Worm (Caenorhabditis elegans) whole organism, early embryonic: ENCODE measurements around the gene T28C6.11.

ENCODE experiments used
- B0310.2 ChIP-seq: sonication (generic microtip); optimal IDR thresholded peaks from 2 replicates; lab custom pipeline; 2016; ENCODE audit warnings: mild to moderate bottlenecking, missing genetic modification characterization, missing compliant biosample characterization
- F13C5.2 ChIP-seq: sonication (generic microtip); optimal IDR thresholded peaks from 2 replicates; lab custom pipeline; 2017; ENCODE audit warnings: mild to moderate bottlenecking, missing genetic modification characterization, inconsistent platforms, missing compliant biosample characterization
- aly-1 ChIP-seq: sonication (generic microtip); optimal IDR thresholded peaks from 2 replicates; lab custom pipeline; 2016; ENCODE audit warnings: missing genetic modification characterization, missing compliant biosample characterization
- ama-1 ChIP-seq: fragments of 150-350 bp; optimal IDR thresholded peaks from 2 replicates; lab custom pipeline; 2014
- ceh-13 ChIP-seq: fragments of 200-800 bp; sonication (Bioruptor generic); optimal IDR thresholded peaks from 2 replicates; lab custom pipeline; 2018; ENCODE audit warnings: mild to moderate bottlenecking, missing genetic modification characterization, missing compliant biosample characterization
- ceh-36 ChIP-seq: sonication (generic microtip); optimal IDR thresholded peaks from 2 replicates; lab custom pipeline; 2016; ENCODE audit warnings: missing genetic modification characterization, inconsistent platforms, missing compliant biosample characterization
- ets-7 ChIP-seq: sonication (generic microtip); optimal IDR thresholded peaks from 2 replicates; lab custom pipeline; 2016; ENCODE audit warnings: missing genotype, missing genetic modification characterization, missing compliant biosample characterization
- flt-1 ChIP-seq: fragments of 200-800 bp; sonication (Bioruptor generic); IDR thresholded peaks from 2 replicates; pipeline ENCODE4 v1.3.6; 2022; ENCODE audit warnings: missing genetic modification characterization, missing compliant biosample characterization
- hmbx-1 ChIP-seq: sonication (generic microtip); optimal IDR thresholded peaks from 2 replicates; lab custom pipeline; 2016; ENCODE audit warnings: mild to moderate bottlenecking, missing genetic modification characterization, missing compliant biosample characterization
- hmg-4 ChIP-seq: fragments of 200-800 bp; sonication (Bioruptor generic); optimal IDR thresholded peaks from 2 replicates; lab custom pipeline; 2018; ENCODE audit warnings: mild to moderate bottlenecking, missing genetic modification characterization, missing compliant biosample characterization
- hnd-1 ChIP-seq: sonication (generic microtip); optimal IDR thresholded peaks from 2 replicates; lab custom pipeline; 2016; ENCODE audit warnings: missing genetic modification characterization, missing compliant biosample characterization
- pes-1 ChIP-seq: fragments of 200-800 bp; sonication (Bioruptor generic); IDR thresholded peaks from 2 replicates; pipeline ENCODE4 v1.3.6; 2022; ENCODE audit warnings: missing genetic modification reagents, missing genetic modification characterization, missing compliant biosample characterization
- scrt-1 ChIP-seq: fragments of 200-800 bp; sonication (Bioruptor generic); IDR thresholded peaks from 2 replicates; pipeline ENCODE4 v1.3.6; 2022; ENCODE audit warnings: missing genetic modification characterization, missing compliant biosample characterization
- sea-1 ChIP-seq: fragments of 200-800 bp; sonication (Bioruptor generic); conservative IDR thresholded peaks from 2 replicates; pipeline ENCODE4 v1.3.6; 2022; ENCODE audit warnings: missing genetic modification characterization, missing compliant biosample characterization
- tbx-11 ChIP-seq: fragments of 200-800 bp; sonication (Bioruptor generic); IDR thresholded peaks from 2 replicates; pipeline ENCODE4 v1.3.6; 2022; ENCODE audit warnings: missing genetic modification characterization, missing compliant biosample characterization
- tbx-37 ChIP-seq: fragments of 200-800 bp; sonication (Bioruptor generic); conservative IDR thresholded peaks from 2 replicates; pipeline ENCODE4 v1.3.6; 2022; ENCODE audit warnings: missing genetic modification reagents, missing genetic modification characterization, missing compliant biosample characterization
- tra-4 ChIP-seq: sonication (generic microtip); optimal IDR thresholded peaks from 2 replicates; lab custom pipeline; 2017; ENCODE audit warnings: missing genetic modification characterization, missing compliant biosample characterization

Gene T28C6.11

ce11 chrIV:8825997-8826605 is 14.0 kb downstream of the T28C6.11 start:
- no peak for TF ChIP-seq B0310.2
- no peak for TF ChIP-seq hnd-1 (tag; lab: Kevin White, UChicago)
- no peak for TF ChIP-seq flt-1
- no peak for TF ChIP-seq ets-7 (tag; lab: Kevin White, UChicago)
- no peak for TF ChIP-seq F13C5.2 (tag; lab: Kevin White, UChicago)
- TF ChIP-seq ceh-13 (GFP tag; lab: Kevin White, UChicago): no peak
- no peak for TF ChIP-seq sea-1 (GFP tag; lab: Robert Waterston, UW)
- no peak for TF ChIP-seq hmg-4 (GFP tag; lab: Kevin White, UChicago)
- TF ChIP-seq aly-1 (tag; lab: Kevin White, UChicago): no peak
- TF ChIP-seq tbx-37 (GFP tag; lab: Robert Waterston, UW): no peak
- TF ChIP-seq ama-1 (lab: Kevin White, UChicago): no peak
- TF ChIP-seq scrt-1: no peak

ce11 chrIV:8824145-8824833 is 15.8 kb downstream of the T28C6.11 start, which contains the start of the genes col-117 and col-3:
Gene col-117 (minus strand): TSS chrIV:8824195.
Gene col-3 (plus strand): TSS chrIV:8824783.
- TF ChIP-seq tbx-11 (GFP tag; lab: Robert Waterston, UW) (no peak), ama-1 (lab: Kevin White, UChicago) (no peak), hnd-1 (tag; lab: Kevin White, UChicago) (no peak), ceh-13 (GFP tag; lab: Kevin White, UChicago) (no peak), flt-1 (no peak), sea-1 (GFP tag; lab: Robert Waterston, UW) (no peak), F13C5.2 (tag; lab: Kevin White, UChicago) (no peak), ceh-36 (tag; lab: Kevin White, UChicago) (no peak), ets-7 (tag; lab: Kevin White, UChicago) (no peak), tbx-37 (GFP tag; lab: Robert Waterston, UW) (no peak)

ce11 chrIV:8822598-8822997 is 17.5 kb downstream of the T28C6.11 start:
- no peak for TF ChIP-seq tbx-37 (GFP tag; lab: Robert Waterston, UW)
- TF ChIP-seq sea-1 (GFP tag; lab: Robert Waterston, UW): no peak
- TF ChIP-seq aly-1 (tag; lab: Kevin White, UChicago): no peak
- no peak for TF ChIP-seq hmg-4 (GFP tag; lab: Kevin White, UChicago)
- TF ChIP-seq flt-1: no peak
- TF ChIP-seq scrt-1: no peak
- TF ChIP-seq tbx-11 (GFP tag; lab: Robert Waterston, UW): no peak
- no peak for TF ChIP-seq ama-1 (lab: Kevin White, UChicago)
- TF ChIP-seq F13C5.2 (tag; lab: Kevin White, UChicago): no peak
- TF ChIP-seq ets-7 (tag; lab: Kevin White, UChicago): no peak
- TF ChIP-seq pes-1 (GFP tag; lab: Robert Waterston, UW): no peak
- no peak for TF ChIP-seq hnd-1 (tag; lab: Kevin White, UChicago)
- no peak for TF ChIP-seq ceh-36 (tag; lab: Kevin White, UChicago)
- TF ChIP-seq ceh-13 (GFP tag; lab: Kevin White, UChicago): no peak
- no peak for TF ChIP-seq tra-4 (tag; lab: Kevin White, UChicago)
- no peak for TF ChIP-seq hmbx-1 (tag; lab: Kevin White, UChicago)
- no peak for TF ChIP-seq B0310.2

ce11 chrIV:8821147-8821546 is 18.9 kb downstream of the T28C6.11 start, which contains the start of gene T28C6.5:
Gene T28C6.5 (plus strand): TSS chrIV:8821447.
- TF ChIP-seq sea-1 (GFP tag; lab: Robert Waterston, UW) (no peak), scrt-1 (no peak), tbx-11 (GFP tag; lab: Robert Waterston, UW) (no peak), B0310.2 (no peak), aly-1 (tag; lab: Kevin White, UChicago) (no peak), flt-1 (no peak), ceh-13 (GFP tag; lab: Kevin White, UChicago) (no peak), hnd-1 (tag; lab: Kevin White, UChicago) (no peak), pes-1 (GFP tag; lab: Robert Waterston, UW) (no peak), F13C5.2 (tag; lab: Kevin White, UChicago) (no peak), hmg-4 (GFP tag; lab: Kevin White, UChicago) (no peak), tra-4 (tag; lab: Kevin White, UChicago) (no peak), ets-7 (tag; lab: Kevin White, UChicago) (no peak), ceh-36 (tag; lab: Kevin White, UChicago) (no peak), tbx-37 (GFP tag; lab: Robert Waterston, UW) (no peak), hmbx-1 (tag; lab: Kevin White, UChicago) (no peak), ama-1 (lab: Kevin White, UChicago) (no peak)

- TF ChIP-seq sea-1 (GFP tag; lab: Robert Waterston, UW) (no peak), tra-4 (tag; lab: Kevin White, UChicago) (no peak), hmg-4 (GFP tag; lab: Kevin White, UChicago) (no peak), F13C5.2 (tag; lab: Kevin White, UChicago) (no peak), hmbx-1 (tag; lab: Kevin White, UChicago) (no peak), flt-1 (no peak), scrt-1 (no peak), ceh-13 (GFP tag; lab: Kevin White, UChicago) (no peak), ceh-36 (tag; lab: Kevin White, UChicago) (no peak), tbx-11 (GFP tag; lab: Robert Waterston, UW) (no peak), pes-1 (GFP tag; lab: Robert Waterston, UW) (no peak), ama-1 (lab: Kevin White, UChicago) (no peak), ets-7 (tag; lab: Kevin White, UChicago) (no peak), tbx-37 (GFP tag; lab: Robert Waterston, UW) (no peak), hnd-1 (tag; lab: Kevin White, UChicago) (no peak), aly-1 (tag; lab: Kevin White, UChicago) (no peak), B0310.2 (no peak)
These were observed 20.0 kb downstream of the T28C6.11 start, which contains the start of gene T28C6.3 for ce11 chrIV:8820041-8820440. Gene T28C6.3 (plus strand): TSS chrIV:8820341.

- TF ChIP-seq pes-1 (GFP tag; lab: Robert Waterston, UW) (0 out of 2 replicates have a peak, but pooled peaks have one; percentile 15), F13C5.2 (tag; lab: Kevin White, UChicago) (no peak), tbx-11 (GFP tag; lab: Robert Waterston, UW) (no peak), ceh-36 (tag; lab: Kevin White, UChicago) (no peak), hmg-4 (GFP tag; lab: Kevin White, UChicago) (peak; percentile 49)
These were observed 20.6 kb downstream of the T28C6.11 start for ce11 chrIV:8819471-8819870.
